Worm (Caenorhabditis elegans): ENCODE data around the gene srh-146.

ce11 chrV:2913948-2914347 is at the start of gene srh-146:
- TF ChIP-seq him-1 (tag; optimal IDR thresholded peaks at IDR 0.05) (no peak), dao-5 (tag; optimal IDR thresholded peaks at IDR 0.05) (no peak), W03F9.2 (tag; optimal IDR thresholded peaks at IDR 0.05) (no peak)

Data from whole organism, L4/young adult.